Fruit fly (Drosophila melanogaster) whole organism, prepupa: Measurements from ENCODE around the gene Cpr76Bd.

Source experiments
- CG11294 ChIP-seq: fragments of 200-800 bp; sonication (Bioruptor generic); IDR thresholded peaks from 2 replicates; pipeline ENCODE4 v1.3.6; 2022; ENCODE audit warnings: missing biosample characterization, missing genetic modification characterization
- CG31627 ChIP-seq: fragments of 200-800 bp; sonication (Bioruptor generic); optimal IDR thresholded peaks from 3 replicates; lab custom pipeline; 2016; ENCODE audit warnings: missing biosample characterization, missing genetic modification characterization
- CG6792 ChIP-seq: fragments of 200-800 bp; sonication (Bioruptor generic); optimal IDR thresholded peaks from 3 replicates; lab custom pipeline; 2016; ENCODE audit warnings: missing biosample characterization, missing genetic modification characterization
- Sox102F ChIP-seq: fragments of 200-800 bp; sonication (Bioruptor generic); optimal IDR thresholded peaks from 2 replicates; lab custom pipeline; 2016; ENCODE audit warnings: missing biosample characterization, mild to moderate bottlenecking, missing genetic modification characterization
- cyc ChIP-seq: fragments of 200-800 bp; sonication (Bioruptor generic); optimal IDR thresholded peaks from 3 replicates; lab custom pipeline; 2016; ENCODE audit warnings: missing biosample characterization, missing genetic modification characterization

DNA sequence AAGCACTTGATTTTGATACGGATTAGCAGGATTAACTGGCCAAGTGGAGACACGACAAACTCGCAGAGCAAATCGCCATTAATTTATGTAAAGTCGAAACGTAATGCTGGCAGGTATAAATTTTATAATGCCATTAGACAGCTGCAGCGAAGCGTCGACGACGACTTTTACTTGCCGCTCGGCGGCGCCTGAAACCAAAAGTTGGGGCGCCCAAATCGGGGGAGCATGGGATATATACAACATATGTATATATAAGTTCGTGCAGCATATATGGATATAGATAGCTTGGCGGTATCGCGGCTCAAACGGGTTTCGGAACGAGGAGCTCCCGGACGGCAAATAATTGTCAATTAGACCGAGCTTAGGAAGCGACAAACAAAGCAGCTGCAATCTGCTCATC, 11.9 kb upstream of the Cpr76Bd start, which contains the start of gene Cpr76Bc:
- no peak for TF ChIP-seq cyc (GFP tag; lab: Kevin White, UChicago)
- TF ChIP-seq CG6792 (GFP tag; lab: Kevin White, UChicago) = no peak
- TF ChIP-seq CG11294 (GFP tag; lab: Robert Waterston, UW) = no peak
- no peak for TF ChIP-seq CG31627 (GFP tag; lab: Kevin White, UChicago)
- TF ChIP-seq Sox102F (GFP tag; lab: Kevin White, UChicago) = no peak
